Worm (Caenorhabditis elegans): ENCODE data around the gene T27E4.5.

The T27E4.5 gene

DNA sequence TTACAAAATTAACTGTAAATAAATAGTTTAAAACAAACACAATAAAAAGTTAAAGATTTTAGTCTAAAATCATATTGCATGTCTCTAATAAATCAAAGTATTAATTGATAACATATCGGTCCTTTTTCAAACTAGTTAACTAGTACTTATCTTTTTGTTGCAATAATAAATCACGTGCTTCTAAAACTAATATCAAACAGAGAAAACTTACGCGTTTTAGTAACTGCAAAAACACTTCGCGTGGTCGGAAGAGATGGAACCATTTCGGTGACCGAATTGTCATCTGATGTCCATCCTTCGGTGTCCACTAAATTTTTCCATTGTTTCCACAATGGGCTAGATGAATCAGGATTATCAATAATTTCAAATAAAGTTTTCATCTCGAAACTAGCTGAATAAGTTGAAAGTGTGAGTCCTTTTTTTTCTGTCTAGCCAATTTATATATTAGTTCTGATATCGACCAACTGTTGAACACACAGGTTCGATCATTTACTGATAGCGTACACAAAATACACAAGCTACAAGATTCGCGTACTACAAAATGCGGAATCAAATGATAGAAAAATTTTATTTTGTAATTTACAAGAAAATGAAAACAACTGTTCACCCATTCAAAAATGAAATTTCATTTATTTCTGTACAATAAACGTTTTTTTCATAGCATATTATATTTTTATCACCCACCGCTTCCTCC is 28.8 kb upstream of the T27E4.5 start, which contains the start of gene F21C10.9 (continued):
- TF ChIP-seq nhr-85 (tag) (peak; percentile 80), elt-2 (tag; optimal IDR thresholded peaks at IDR 0.05) (peak; percentile 5), lin-39 (tag; optimal IDR thresholded peaks at IDR 0.05) (no peak), nhr-76 (tag; optimal IDR thresholded peaks at IDR 0.05) (no peak), lin-14 (GFP tag; optimal IDR thresholded peaks at IDR 0.05) (peak; percentile 2), dpl-1 (GFP tag; optimal IDR thresholded peaks at IDR 0.05) (no peak), rnt-1 (tag; optimal IDR thresholded peaks at IDR 0.05) (no peak), unc-62 (GFP tag; optimal IDR thresholded peaks at IDR 0.05) (no peak), mab-9 (GFP tag; IDR thresholded peaks at IDR 0.05) (no peak), egl-27 (tag; optimal IDR thresholded peaks at IDR 0.05) (no peak), snpc-4 (tag; optimal IDR thresholded peaks at IDR 0.05) (no peak), nhr-28 (tag; optimal IDR thresholded peaks at IDR 0.05) (no peak), unc-98 (GFP tag; IDR thresholded peaks at IDR 0.05) (no peak), ceh-8 (GFP tag; optimal IDR thresholded peaks at IDR 0.05) (no peak), pax-3 (tag; optimal IDR thresholded peaks at IDR 0.05) (no peak), unc-30 (tag; optimal IDR thresholded peaks at IDR 0.05) (no peak), grh-1 (GFP tag; IDR thresholded peaks at IDR 0.05) (peak; percentile 31; the same call in 1 of the 2 replicates), fkh-8 (tag; optimal IDR thresholded peaks at IDR 0.05) (no peak), C16A3.4 (tag; optimal IDR thresholded peaks at IDR 0.05) (no peak), ztf-11 (tag; optimal IDR thresholded peaks at IDR 0.05) (no peak), fkh-4 (tag; optimal IDR thresholded peaks at IDR 0.05; ENCODE audit: borderline replicate concordance) (no peak), ceh-90 (tag; optimal IDR thresholded peaks at IDR 0.05) (no peak), nhr-90 (tag; optimal IDR thresholded peaks at IDR 0.05; ENCODE audit: poor library complexity) (peak; percentile 23), hlh-4 (tag; optimal IDR thresholded peaks at IDR 0.05) (no peak), nhr-11 (tag; optimal IDR thresholded peaks at IDR 0.05) (no peak), nhr-12 (tag; optimal IDR thresholded peaks at IDR 0.05) (no peak), nhr-71 (tag; optimal IDR thresholded peaks at IDR 0.05) (peak; percentile 50), vab-15 (tag; optimal IDR thresholded peaks at IDR 0.05) (no peak), nhr-84 (tag; optimal IDR thresholded peaks at IDR 0.05) (no peak), hlh-17 (GFP tag; optimal IDR thresholded peaks at IDR 0.05; ENCODE audit: borderline replicate concordance) (no peak), lin-15B (tag; optimal IDR thresholded peaks at IDR 0.05) (no peak)

DNA sequence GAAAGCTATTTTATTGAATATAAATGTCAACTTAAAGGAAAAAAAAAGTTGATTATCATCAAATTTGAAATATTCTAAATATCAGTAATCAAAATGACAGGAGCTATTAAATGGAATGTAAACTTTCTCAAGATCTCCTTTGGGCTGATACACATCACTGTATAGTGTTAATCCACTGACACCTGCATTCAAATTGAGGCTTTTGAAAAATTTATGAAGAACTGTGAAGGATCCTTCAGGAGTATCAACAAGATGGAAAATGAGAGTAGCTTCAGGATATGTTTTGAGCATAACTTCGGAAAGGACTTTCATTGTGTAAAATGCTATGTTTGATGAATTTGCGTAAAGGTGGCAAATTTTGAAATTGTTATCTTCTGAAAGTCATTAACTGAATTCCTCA is 27.6 kb upstream of the T27E4.5 start:
- 0 out of 2 replicates have a peak, but pooled peaks have one; percentile 19 for TF ChIP-seq ceh-88 (GFP tag; IDR thresholded peaks at IDR 0.05)
- TF ChIP-seq mep-1 (tag; optimal IDR thresholded peaks at IDR 0.05) = no peak
- peak; percentile 44 for TF ChIP-seq lir-3 (tag; optimal IDR thresholded peaks at IDR 0.05; ENCODE audit: poor library complexity)
- no peak for TF ChIP-seq pax-3 (tag; optimal IDR thresholded peaks at IDR 0.05)
- peak; percentile 9 for TF ChIP-seq elt-2 (tag; optimal IDR thresholded peaks at IDR 0.05)
- TF ChIP-seq lin-35 (GFP tag; optimal IDR thresholded peaks at IDR 0.05) = peak in 1 of 2 experiments; percentile 24

DNA sequence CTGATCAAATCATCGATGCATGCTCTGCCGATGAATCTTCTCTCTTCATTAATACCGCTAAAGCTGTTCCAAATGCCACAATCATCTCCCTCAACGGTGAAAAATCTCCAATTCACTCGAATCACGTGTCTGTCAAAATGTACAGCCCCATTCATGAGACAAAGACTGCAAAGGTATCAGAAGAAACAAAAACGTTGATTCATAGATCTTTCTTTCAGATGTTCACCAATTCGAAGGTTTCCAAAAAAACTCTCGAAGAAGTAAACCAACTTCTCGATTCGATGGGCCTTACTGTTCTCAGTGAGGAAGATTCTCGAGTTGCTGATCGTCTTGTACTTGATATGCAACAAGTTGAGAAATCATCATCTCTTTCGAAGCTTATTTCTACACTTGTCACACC is 27.1 kb upstream of the T27E4.5 start:
- no peak for TF ChIP-seq ets-5 (GFP tag; IDR thresholded peaks at IDR 0.05)
- no peak for TF ChIP-seq nhr-237 (tag; optimal IDR thresholded peaks at IDR 0.05)
- peak; percentile 1 for TF ChIP-seq C16A3.4 (tag; optimal IDR thresholded peaks at IDR 0.05)
- TF ChIP-seq aly-2 (tag; optimal IDR thresholded peaks at IDR 0.05) = no peak
- TF ChIP-seq Y116A8C.19 (tag; optimal IDR thresholded peaks at IDR 0.05; ENCODE audit: borderline replicate concordance) = no peak
- peak; percentile 18 for TF ChIP-seq ama-1 (optimal IDR thresholded peaks at IDR 0.05)
- TF ChIP-seq efl-1 (optimal IDR thresholded peaks at IDR 0.05) = no peak
- peak in 1 of 2 experiments; percentile 72 for TF ChIP-seq efl-1 (GFP tag; optimal IDR thresholded peaks at IDR 0.05 in 1 of 2)
- no peak for TF ChIP-seq fkh-8 (tag; optimal IDR thresholded peaks at IDR 0.05)
- TF ChIP-seq tbx-2 (tag; optimal IDR thresholded peaks at IDR 0.05) = no peak
- TF ChIP-seq aha-1 (tag; optimal IDR thresholded peaks at IDR 0.05) = no peak
- TF ChIP-seq lin-35 (GFP tag; optimal IDR thresholded peaks at IDR 0.05) = peak in 1 of 2 experiments; percentile 2
- TF ChIP-seq nhr-85 (tag) = peak; percentile 59
- no peak for TF ChIP-seq pag-3 (tag; optimal IDR thresholded peaks at IDR 0.05; ENCODE audit: borderline replicate concordance, insufficient read depth)
- TF ChIP-seq lin-14 (GFP tag; optimal IDR thresholded peaks at IDR 0.05) = peak; percentile 14
- no peak for TF ChIP-seq pqm-1 (tag; optimal IDR thresholded peaks at IDR 0.05)
- no peak for TF ChIP-seq nhr-84 (tag; optimal IDR thresholded peaks at IDR 0.05)
- no peak for TF ChIP-seq hlh-4 (tag; optimal IDR thresholded peaks at IDR 0.05)
- no peak for TF ChIP-seq mab-9 (GFP tag; IDR thresholded peaks at IDR 0.05)
- no peak for TF ChIP-seq fos-1 (tag; optimal IDR thresholded peaks at IDR 0.05)
- peak; percentile 15 for TF ChIP-seq nhr-20 (tag; optimal IDR thresholded peaks at IDR 0.05)
